Fruit fly (Drosophila melanogaster): Measurements from ENCODE around the gene Ir67a.

DNA sequence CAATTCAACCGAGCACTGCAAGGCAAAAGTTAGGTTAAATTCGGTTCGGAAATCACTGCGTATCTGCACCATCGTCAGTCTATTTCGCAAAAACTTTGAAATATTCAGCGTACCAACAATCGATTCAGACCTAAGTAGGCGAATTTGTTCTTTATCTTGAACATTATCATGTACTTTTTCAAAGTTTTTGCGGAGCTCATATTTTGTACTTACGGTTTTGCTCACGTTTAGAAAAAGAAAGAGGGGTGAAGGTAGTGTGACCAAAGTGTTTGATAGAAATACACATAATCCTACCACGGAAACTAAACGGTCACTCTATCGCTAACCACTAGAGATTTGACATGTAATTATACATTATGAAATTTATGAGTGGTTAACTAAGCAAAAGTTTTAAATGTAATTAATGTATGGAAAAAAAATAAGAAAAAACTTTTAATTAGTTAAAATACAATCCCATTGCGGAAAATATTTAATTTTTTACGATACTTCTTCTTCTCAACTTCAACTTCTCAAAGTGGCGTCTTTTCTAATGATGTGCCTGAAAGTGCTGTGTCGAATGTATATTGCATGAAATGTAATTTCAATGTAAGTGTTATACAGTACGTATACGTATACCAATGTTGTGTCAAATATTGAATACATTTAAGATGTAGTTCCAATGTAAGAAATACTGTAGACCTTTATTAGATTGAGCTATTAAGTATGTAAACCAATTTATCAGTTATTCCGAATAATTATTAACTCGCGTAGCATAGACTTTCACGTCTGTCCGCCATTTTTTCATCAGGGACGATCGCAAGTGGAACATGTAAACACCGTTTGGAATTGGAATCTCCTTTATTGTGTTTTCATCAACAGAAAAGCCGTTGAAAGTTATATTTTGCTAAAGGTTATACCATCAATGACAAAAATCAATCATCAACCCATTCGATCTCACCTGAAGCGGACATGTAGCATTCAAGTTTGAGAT lies 32.2 kb downstream of the Ir67a start, which contains the start of gene RpS9:
- TF ChIP-seq psq (optimal IDR thresholded peaks at IDR 0.05): no peak
- no peak for TF ChIP-seq Myc (optimal IDR thresholded peaks at IDR 0.05)

All from Kc167 (cell line).